Worm (Caenorhabditis elegans): ENCODE results near the gene C01B9.1.

DNA sequence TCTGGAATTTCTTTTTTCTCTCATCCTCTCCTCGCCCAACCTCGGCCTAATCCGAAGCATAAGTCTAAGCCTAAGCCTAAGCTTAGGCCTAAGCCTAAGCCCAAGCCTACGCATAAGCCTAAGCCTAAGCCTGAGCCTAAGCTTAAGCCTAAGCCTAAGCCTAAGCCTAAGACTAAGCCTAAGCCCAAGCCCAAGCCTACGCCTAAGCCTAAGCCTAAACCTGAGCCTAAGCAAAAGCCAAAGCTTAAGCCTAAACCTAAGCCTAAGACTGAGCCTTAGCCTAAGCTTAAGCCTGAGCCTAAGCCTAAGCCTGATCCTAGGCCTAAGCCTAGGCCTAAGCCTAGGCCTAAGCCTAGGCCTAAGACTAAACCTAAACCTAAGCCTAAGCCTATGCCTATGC is 24.9 kb downstream of the C01B9.1 start:
- TF ChIP-seq tbx-11 (GFP tag; IDR thresholded peaks at IDR 0.05) (no peak), flt-1 (GFP tag; IDR thresholded peaks at IDR 0.05) (no peak), ama-1 (optimal IDR thresholded peaks at IDR 0.05) (no peak), aly-1 (tag; optimal IDR thresholded peaks at IDR 0.05) (no peak), tra-4 (tag; optimal IDR thresholded peaks at IDR 0.05) (no peak), ets-7 (tag; optimal IDR thresholded peaks at IDR 0.05) (no peak)
